Fruit fly (Drosophila melanogaster): ENCODE results near the gene sim.

Gene sim

DNA sequence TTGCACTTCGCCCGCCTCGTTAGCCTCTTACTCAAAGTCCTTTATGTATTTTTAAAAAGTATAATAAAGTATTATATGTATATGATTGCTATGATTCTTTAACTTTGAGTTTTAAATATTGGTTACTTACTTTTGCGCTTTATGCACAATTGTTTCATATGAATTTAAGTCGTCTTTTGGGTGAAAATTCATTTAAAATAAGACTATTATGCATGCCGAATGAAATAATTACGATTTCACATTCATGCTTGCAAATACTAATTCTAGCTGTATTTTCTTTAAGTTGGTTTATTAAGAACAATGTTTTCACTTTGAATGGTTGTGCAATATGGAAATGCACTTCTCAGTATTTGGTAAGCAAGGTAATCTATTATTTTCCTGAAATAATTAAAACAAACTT is 28.4 kb downstream of the sim start, which contains the start of gene CG43063:
CG43063 (plus strand) TSS at position 301 of the 400 bp plus-strand sequence.
- no peak for TF ChIP-seq kay (GFP tag; ENCODE audit: borderline replicate concordance)
- no peak for TF ChIP-seq tj (GFP tag; optimal IDR thresholded peaks at IDR 0.05)
- no peak for TF ChIP-seq Hr96 (GFP tag; optimal IDR thresholded peaks at IDR 0.05)
- TF ChIP-seq bab1 (GFP tag; optimal IDR thresholded peaks at IDR 0.05), result no peak
- TF ChIP-seq Clk (GFP tag; optimal IDR thresholded peaks at IDR 0.05), result no peak
- TF ChIP-seq CG7045 (GFP tag; optimal IDR thresholded peaks at IDR 0.05), result no peak
- TF ChIP-seq CG33017 (tag; optimal IDR thresholded peaks at IDR 0.05), result no peak
- no peak for TF ChIP-seq CG14711 (tag; optimal IDR thresholded peaks at IDR 0.05)
- no peak for TF ChIP-seq cnc (optimal IDR thresholded peaks at IDR 0.05)
- no peak for TF ChIP-seq CG1620 (GFP tag; optimal IDR thresholded peaks at IDR 0.05)
- TF ChIP-seq pad (GFP tag; optimal IDR thresholded peaks at IDR 0.05), result no peak
- no peak for TF ChIP-seq CG11617 (GFP tag; optimal IDR thresholded peaks at IDR 0.05)
- no peak for TF ChIP-seq CG12768 (GFP tag; optimal IDR thresholded peaks at IDR 0.05)
- no peak for TF ChIP-seq Crg-1 (GFP tag; optimal IDR thresholded peaks at IDR 0.05)
- TF ChIP-seq cic (GFP tag; optimal IDR thresholded peaks at IDR 0.05), result no peak
- TF ChIP-seq ovo (GFP tag; optimal IDR thresholded peaks at IDR 0.05), result no peak

DNA sequence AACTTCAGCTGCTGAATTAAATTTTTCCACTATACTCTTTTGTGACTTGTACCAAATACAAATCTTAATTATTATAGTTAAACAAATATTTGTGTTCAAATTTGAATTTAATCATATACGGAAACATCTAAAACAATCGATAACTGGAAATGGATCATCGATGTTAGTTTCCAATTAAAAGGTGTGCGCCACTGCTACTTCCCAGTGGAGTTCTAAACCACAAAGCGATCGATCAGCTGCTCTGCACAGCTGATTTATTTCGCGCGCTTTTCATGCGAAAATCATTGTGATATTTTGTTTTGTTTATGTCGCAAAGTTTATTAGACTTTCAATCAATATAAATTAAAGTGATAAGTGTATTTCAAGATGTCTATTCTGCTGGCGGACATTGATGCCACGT is 30.8 kb downstream of the sim start, which contains the start of gene timeout:
timeout (plus strand) TSS at position 257 of the 400 bp plus-strand sequence.
- TF ChIP-seq cnc (optimal IDR thresholded peaks at IDR 0.05), result no peak
- TF ChIP-seq bab1 (GFP tag; optimal IDR thresholded peaks at IDR 0.05), result peak; percentile 87

DNA sequence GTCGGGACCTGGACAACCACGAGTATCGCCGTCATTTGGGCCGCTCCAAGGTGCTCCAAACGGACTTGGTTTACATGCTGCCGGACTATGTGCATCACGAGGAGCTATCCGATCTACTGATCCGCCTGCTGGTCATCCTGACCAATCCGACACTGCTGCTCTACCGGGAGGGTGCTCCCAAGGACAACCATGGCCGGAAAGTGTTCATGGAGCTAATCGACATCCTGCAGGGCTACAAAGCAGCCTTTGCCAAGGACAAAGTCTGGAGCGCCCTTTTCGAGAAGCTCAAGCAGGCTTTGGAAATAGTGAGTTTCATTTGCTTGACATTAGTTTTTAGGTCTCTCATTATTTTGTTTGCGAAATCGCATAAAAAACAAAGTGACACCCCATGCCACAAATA is 31.4 kb downstream of the sim start, which contains the start of gene CG34308:
CG34308 (plus strand) TSS at position 301 of the 400 bp plus-strand sequence.
- TF ChIP-seq Hr96 (GFP tag; optimal IDR thresholded peaks at IDR 0.05) (no peak), bab1 (GFP tag; optimal IDR thresholded peaks at IDR 0.05) (no peak), CG7045 (GFP tag; optimal IDR thresholded peaks at IDR 0.05) (no peak), kay (GFP tag; ENCODE audit: borderline replicate concordance) (no peak), Mnt (GFP tag; optimal IDR thresholded peaks at IDR 0.05) (no peak), cnc (optimal IDR thresholded peaks at IDR 0.05) (no peak), CG5204 (GFP tag; optimal IDR thresholded peaks at IDR 0.05) (no peak), Clk (GFP tag; optimal IDR thresholded peaks at IDR 0.05) (no peak), Crg-1 (GFP tag; optimal IDR thresholded peaks at IDR 0.05) (no peak), cic (GFP tag; optimal IDR thresholded peaks at IDR 0.05) (no peak), toe (GFP tag; optimal IDR thresholded peaks at IDR 0.05) (no peak), CG11617 (GFP tag; optimal IDR thresholded peaks at IDR 0.05) (no peak), pad (GFP tag; optimal IDR thresholded peaks at IDR 0.05) (no peak), ovo (GFP tag; optimal IDR thresholded peaks at IDR 0.05) (no peak), CG14711 (tag; optimal IDR thresholded peaks at IDR 0.05) (no peak), tj (GFP tag; optimal IDR thresholded peaks at IDR 0.05) (no peak), CG33017 (tag; optimal IDR thresholded peaks at IDR 0.05) (no peak)

DNA sequence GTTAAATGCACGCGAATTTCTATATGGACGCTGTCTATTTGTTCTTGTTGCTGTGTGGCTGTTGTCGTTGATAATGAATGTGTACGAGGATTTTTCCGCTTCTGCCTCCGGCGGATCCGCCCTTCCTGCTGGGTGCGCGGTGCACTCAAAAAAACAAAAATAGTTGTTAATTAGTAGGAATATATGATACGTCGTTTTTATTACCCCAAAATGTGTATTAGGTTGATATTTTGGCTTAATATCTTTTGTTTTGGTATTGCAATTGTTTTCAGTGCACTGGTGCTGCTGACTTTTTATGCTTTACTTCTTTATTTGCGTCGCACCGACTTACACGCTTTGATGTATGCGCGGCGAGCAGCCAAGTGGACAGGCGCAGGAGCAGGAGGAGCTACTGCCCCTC is 34.1 kb downstream of the sim start:
- no peak for TF ChIP-seq ovo (GFP tag; optimal IDR thresholded peaks at IDR 0.05)
- no peak for TF ChIP-seq Hr96 (GFP tag; optimal IDR thresholded peaks at IDR 0.05)
- TF ChIP-seq cnc (optimal IDR thresholded peaks at IDR 0.05), result no peak
- TF ChIP-seq tj (GFP tag; optimal IDR thresholded peaks at IDR 0.05), result no peak
- no peak for TF ChIP-seq Crg-1 (GFP tag; optimal IDR thresholded peaks at IDR 0.05)
- TF ChIP-seq pad (GFP tag; optimal IDR thresholded peaks at IDR 0.05), result no peak
- no peak for TF ChIP-seq cic (GFP tag; optimal IDR thresholded peaks at IDR 0.05)
- TF ChIP-seq Mnt (GFP tag; optimal IDR thresholded peaks at IDR 0.05), result no peak
- no peak for TF ChIP-seq CG1620 (GFP tag; optimal IDR thresholded peaks at IDR 0.05)

DNA sequence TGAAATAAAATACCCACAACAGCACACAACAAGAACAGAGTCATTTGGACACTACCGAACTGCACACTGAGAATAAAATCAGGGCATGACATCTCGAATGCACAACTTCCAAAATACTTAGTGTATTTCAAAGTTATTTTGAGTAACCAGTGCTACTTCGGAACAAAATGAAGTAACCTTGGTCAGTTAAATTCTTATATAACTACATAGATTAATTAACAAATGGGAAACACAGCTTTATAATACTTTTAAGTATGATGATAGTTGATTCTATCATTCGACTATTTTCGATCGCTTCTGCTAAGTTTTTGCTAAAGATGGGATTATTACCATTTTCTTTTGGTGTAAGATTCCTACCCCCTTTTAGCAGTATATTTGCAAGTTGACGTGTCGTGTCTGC is 60.2 kb downstream of the sim start:
- no peak for TF ChIP-seq CG1620 (GFP tag; optimal IDR thresholded peaks at IDR 0.05)
- no peak for TF ChIP-seq Crg-1 (GFP tag; optimal IDR thresholded peaks at IDR 0.05)
- no peak for TF ChIP-seq cic (GFP tag; optimal IDR thresholded peaks at IDR 0.05)
- no peak for TF ChIP-seq kay (GFP tag; ENCODE audit: borderline replicate concordance)
- no peak for TF ChIP-seq bab1 (GFP tag; optimal IDR thresholded peaks at IDR 0.05)
- TF ChIP-seq Mnt (GFP tag; optimal IDR thresholded peaks at IDR 0.05), result no peak
- TF ChIP-seq CG5204 (GFP tag; optimal IDR thresholded peaks at IDR 0.05), result no peak
- TF ChIP-seq CG33017 (tag; optimal IDR thresholded peaks at IDR 0.05), result no peak
- no peak for TF ChIP-seq tj (GFP tag; optimal IDR thresholded peaks at IDR 0.05)
- TF ChIP-seq toe (GFP tag; optimal IDR thresholded peaks at IDR 0.05), result no peak

Measured in whole organism, adult.